Worm (Caenorhabditis elegans) whole organism, L4/young adult: ENCODE results near the gene C40A11.2.

Experiments used
- W03F9.2 ChIP-seq: fragments of 150-350 bp; optimal IDR thresholded peaks from 2 replicates; lab custom pipeline; 2014; ENCODE audit warnings: missing biosample characterization, missing genetic modification characterization
- dao-5 ChIP-seq: sonication (generic microtip); optimal IDR thresholded peaks from 2 replicates; lab custom pipeline; 2016; ENCODE audit warnings: missing genotype, missing genetic modification characterization, moderate library complexity, missing compliant biosample characterization
- him-1 ChIP-seq: sonication (generic microtip); optimal IDR thresholded peaks from 2 replicates; lab custom pipeline; 2016; ENCODE audit warnings: missing genotype, missing genetic modification reagents, missing genetic modification characterization, missing compliant biosample characterization

The C40A11.2 gene

DNA sequence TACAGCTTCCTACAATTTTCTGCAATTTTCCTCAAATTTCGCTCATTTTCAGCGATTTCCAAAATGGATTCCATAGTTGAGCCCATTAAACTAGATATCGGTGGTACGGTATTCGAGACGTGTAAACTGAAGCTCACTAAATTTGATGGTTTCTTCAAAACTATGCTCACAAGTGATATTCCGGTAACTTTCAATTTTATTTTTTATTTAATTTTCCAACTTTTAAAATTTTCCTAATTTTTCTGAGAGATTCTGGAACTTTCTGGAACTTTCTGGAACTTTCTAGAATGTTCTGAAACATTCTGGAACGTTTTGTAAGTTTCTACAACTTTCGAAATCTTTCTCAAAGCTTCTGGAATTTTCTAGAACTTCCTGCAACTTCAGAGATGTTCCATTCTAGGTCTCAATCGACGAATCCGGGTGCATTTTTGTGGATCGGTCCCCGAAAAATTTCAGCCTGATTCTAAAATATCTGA, at the start of gene C40A11.2:
Gene C40A11.2 (plus strand): TSS at position 51 of the 476 bp plus-strand sequence.
- no peak for TF ChIP-seq him-1 (tag; lab: Kevin White, UChicago)
- TF ChIP-seq W03F9.2 (tag; lab: Kevin White, UChicago): no peak
- TF ChIP-seq dao-5 (tag; lab: Kevin White, UChicago): no peak

DNA sequence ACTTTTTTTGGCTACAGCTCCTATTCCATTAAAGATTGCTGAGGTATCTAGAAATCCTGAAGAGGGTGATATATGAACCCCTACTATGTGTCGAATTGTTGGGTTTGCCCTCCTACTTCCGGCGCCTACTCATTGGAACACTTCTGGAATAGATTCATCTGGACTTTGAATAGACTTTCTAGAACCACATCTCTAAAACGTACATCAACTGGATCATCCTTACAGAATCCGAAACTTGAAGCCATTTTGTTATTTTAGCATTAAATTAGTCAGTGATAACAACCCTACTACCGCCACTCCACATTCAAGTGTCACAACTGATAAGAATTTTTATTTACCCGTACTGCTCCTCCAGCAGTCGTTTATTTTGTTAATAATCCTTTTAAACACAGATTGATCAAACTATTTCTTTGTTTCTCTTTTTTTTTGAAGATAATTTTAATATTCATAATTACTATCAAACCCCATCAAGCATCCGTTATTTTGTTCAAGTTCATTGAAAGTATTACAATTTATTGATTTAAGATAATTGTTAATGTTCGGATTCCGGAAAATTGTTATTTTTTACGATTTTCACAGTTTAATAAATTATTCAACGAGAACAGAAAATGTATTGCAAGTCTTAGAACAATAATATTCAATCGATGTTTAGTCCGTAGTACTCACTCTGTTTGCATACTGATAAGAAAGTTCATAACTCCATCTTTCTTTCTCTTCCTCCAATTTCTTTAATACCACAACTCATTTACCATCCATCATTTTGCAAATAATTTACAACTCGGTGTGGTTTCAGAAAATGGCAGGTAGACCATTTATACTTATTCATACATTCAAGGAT, 47.4 kb upstream of the C40A11.2 start, which contains the start of gene math-42:
Gene math-42 (plus strand): TSS at position 788 of the 838 bp plus-strand sequence.
- TF ChIP-seq W03F9.2 (tag; lab: Kevin White, UChicago): no peak
- no peak for TF ChIP-seq him-1 (tag; lab: Kevin White, UChicago)
- no peak for TF ChIP-seq dao-5 (tag; lab: Kevin White, UChicago)

DNA sequence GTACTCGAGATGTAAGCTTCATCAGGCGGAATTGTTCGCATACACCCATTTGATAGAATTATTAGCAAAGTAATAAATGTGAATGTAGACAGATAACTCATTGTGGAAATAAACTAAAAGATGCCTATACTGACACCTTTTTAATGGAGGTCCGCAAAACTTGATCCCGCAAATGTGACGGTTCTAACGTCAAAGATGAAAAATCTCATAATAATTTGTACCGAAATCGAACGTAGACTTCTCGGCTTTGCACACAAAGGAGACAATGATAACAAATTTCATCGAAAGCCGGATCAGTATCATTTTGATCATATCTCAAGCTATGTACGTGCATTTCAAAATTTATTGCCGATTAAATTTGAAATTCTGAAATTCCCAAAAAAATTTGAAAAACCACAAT, 38.5 kb upstream of the C40A11.2 start, which contains the start of gene R52.4:
Gene R52.4 (minus strand): TSS at position 101 of the 400 bp plus-strand sequence.
- TF ChIP-seq W03F9.2 (tag; lab: Kevin White, UChicago): no peak
- TF ChIP-seq dao-5 (tag; lab: Kevin White, UChicago): no peak
- TF ChIP-seq him-1 (tag; lab: Kevin White, UChicago): no peak

DNA sequence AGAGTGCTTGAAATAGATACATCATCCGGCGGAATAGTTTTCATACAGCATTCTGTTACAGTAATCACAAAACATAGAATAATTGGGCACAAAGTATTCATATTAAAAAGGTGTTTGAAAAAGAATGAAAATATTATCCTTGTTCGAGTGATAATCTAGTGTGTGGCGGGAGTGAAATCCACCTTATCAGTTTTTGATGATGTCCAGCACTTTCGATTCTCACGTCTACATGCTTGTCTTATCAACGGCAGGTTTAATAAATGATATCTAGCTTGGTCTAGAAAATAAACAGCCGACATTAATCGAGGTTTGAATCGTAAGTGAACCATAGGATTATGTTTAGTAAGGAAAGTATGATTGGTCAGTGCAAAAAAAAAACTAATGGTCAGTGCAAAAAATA, 36.8 kb upstream of the C40A11.2 start, which contains the start of gene R52.5:
Gene R52.5 (minus strand): TSS at position 101 of the 400 bp plus-strand sequence.
- no peak for TF ChIP-seq W03F9.2 (tag; lab: Kevin White, UChicago)

DNA sequence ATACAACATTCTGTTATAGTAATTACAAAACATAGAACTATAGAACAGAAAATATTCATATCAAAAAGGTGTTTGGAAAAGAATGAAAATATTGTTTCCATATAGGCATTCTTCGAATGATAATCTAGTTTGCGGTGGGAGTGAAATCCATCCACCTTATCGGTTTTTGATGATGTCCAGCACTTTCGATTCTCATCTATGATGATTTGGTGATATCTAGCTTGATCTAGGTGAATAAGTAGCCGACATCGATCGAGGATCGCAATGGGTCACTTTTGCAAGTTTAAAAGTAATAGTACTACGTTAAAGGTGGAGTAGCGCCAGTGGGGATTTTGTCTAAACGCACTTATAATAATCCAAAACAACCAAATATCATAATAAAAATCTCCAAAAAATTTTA, 33.8 kb upstream of the C40A11.2 start, which contains the start of gene R52.6:
Gene R52.6 (minus strand): TSS at position 101 of the 400 bp plus-strand sequence.
- no peak for TF ChIP-seq W03F9.2 (tag; lab: Kevin White, UChicago)
- TF ChIP-seq him-1 (tag; lab: Kevin White, UChicago): no peak
- TF ChIP-seq dao-5 (tag; lab: Kevin White, UChicago): no peak

DNA sequence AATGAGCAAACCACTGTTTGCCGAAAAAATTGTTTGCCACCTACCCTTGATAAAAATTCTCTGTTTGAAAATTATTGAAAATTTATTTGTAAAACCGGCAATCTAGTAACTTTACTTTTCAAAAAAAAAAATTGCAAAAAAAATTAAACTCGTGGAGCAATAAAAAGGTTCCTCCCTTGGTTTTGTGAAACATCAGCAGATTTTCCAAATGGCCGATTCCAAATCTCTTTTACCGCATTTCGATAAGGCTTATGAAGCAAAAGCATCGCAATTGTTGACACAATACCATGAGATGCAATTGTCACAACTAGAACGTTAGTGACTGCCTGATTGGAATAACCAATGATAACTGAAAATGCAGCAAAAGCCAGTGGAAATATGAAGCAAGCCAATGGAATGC, 32.3 kb upstream of the C40A11.2 start:
- no peak for TF ChIP-seq dao-5 (tag; lab: Kevin White, UChicago)
- no peak for TF ChIP-seq W03F9.2 (tag; lab: Kevin White, UChicago)
- TF ChIP-seq him-1 (tag; lab: Kevin White, UChicago): no peak

DNA sequence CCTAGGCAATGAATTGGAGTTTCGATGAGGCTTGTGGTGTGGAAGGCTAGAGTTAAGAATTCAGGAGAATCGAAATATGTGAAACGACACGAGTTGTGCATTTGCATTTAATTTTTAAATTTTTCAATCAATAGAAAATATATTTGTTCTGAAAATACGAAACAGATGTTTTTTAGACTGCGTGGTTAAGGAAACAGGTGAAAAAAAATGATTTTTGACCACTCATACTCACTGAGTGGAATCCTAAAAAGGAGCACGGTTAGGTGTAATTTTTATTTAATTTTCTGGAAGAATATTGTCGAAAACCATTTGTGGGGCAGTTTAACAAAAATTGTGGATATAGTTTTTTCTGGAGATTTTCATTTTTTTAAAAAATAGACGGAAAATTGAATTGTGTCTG, 30.0 kb upstream of the C40A11.2 start, which contains the start of gene srh-195:
Gene srh-195 (minus strand): TSS at position 101 of the 400 bp plus-strand sequence.
- no peak for TF ChIP-seq him-1 (tag; lab: Kevin White, UChicago)
- TF ChIP-seq dao-5 (tag; lab: Kevin White, UChicago): no peak
- TF ChIP-seq W03F9.2 (tag; lab: Kevin White, UChicago): no peak

DNA sequence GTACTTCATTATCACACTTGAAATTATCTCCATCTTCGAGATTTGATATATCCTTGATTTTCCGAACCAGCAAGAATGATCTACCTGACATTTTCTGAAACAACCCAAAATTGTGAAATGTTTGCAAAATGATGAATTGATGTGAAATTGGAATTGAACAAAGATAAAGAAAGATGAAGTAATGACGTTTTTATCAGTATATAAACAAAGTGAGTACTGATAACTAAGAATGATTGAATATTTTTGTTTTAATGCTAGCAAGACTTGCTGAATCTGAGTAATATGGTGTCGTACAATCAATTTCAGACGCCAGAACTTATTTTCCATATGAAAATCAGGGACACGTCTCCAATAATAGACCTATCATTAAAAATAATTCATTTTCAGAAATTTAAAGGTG, 24.7 kb upstream of the C40A11.2 start, which contains the start of gene math-37:
Gene math-37 (minus strand): TSS at position 101 of the 400 bp plus-strand sequence.
- no peak for TF ChIP-seq him-1 (tag; lab: Kevin White, UChicago)

DNA sequence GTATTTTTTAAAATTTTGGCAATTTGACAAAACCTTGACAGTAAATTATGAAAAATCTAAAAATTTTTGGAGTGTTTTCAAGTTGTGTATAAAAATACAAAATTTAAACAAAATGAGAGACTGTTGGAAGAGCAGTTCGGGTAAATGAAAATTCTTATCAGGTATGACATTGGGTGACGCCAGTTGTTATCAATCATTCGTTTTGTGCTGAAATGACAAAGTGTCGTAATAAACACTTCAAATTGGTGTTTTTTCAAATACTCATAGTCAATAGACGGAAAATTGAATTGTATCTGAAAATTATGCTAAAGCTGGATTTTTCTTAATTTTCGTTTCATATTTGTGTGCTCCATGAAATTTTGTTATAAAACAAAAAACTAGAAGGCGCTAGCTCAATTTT, 24.0 kb upstream of the C40A11.2 start:
- TF ChIP-seq W03F9.2 (tag; lab: Kevin White, UChicago) (no peak), him-1 (tag; lab: Kevin White, UChicago) (no peak), dao-5 (tag; lab: Kevin White, UChicago) (no peak)

DNA sequence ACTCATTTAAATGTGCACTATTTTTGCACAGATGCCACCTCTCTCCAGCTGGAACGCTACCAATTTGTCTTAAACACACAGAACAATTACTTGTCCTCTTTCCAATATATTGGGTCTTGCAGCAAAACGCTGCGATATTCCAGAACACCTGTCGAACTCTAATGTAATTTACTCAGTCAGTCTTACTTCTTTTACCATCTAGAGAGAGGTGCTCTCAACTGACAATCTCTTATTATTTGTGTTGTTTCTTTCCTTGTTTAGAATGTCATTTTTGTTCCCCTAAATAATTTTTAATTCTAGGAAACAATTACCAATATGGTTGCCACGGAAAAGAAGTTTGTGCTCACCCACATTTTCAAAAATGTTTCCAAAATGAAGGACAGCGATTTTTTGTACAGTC, 16.0 kb upstream of the C40A11.2 start, which contains the start of gene sdz-28:
Gene sdz-28 (plus strand): TSS at position 301 of the 400 bp plus-strand sequence.
- no peak for TF ChIP-seq dao-5 (tag; lab: Kevin White, UChicago)
- TF ChIP-seq W03F9.2 (tag; lab: Kevin White, UChicago): no peak
- TF ChIP-seq him-1 (tag; lab: Kevin White, UChicago): no peak

DNA sequence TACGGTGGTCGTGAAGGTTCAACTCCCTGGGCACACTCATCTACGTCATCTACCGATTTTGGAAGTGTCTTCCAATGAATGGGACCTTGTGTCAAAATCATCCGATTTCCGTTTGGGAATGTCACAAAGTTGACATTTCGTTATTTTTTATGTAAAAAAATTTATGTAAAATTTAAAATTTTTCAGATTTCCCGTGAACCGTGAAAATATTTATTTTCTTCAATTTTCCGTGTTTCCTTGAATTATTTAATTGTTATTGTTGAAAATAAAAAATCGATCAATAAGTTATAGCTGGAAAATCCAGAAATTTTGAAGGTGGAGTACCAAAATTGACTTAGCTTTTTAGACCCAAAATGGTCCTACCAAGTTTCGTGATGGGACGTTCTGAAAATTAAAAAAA, 11.1 kb upstream of the C40A11.2 start, which contains the start of gene hpo-7:
Gene hpo-7 (minus strand): TSS at position 101 of the 400 bp plus-strand sequence.
- no peak for TF ChIP-seq him-1 (tag; lab: Kevin White, UChicago)

DNA sequence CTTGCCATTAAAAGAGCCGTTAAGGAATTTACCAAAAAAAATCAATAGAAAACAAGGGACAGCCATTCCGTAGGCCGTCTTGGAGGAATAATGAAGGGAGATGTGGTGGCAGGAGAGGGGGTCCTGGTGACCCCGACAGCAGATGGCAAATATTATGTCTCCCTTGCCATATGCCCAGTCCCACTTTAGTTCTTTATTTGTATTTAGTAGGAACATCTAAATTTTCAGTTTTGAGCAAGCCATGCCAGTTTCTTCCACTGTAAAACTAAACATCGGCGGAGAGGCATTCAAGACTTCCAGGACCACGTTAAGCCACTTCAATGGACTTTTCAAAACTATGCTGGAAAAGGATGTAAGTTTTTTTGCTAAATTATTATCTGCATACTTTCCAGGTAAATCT, 9.5 kb upstream of the C40A11.2 start, which contains the start of gene C40A11.4:
Gene C40A11.4 (plus strand): TSS at position 188 of the 400 bp plus-strand sequence.
- TF ChIP-seq him-1 (tag; lab: Kevin White, UChicago) (no peak), W03F9.2 (tag; lab: Kevin White, UChicago) (no peak), dao-5 (tag; lab: Kevin White, UChicago) (no peak)

DNA sequence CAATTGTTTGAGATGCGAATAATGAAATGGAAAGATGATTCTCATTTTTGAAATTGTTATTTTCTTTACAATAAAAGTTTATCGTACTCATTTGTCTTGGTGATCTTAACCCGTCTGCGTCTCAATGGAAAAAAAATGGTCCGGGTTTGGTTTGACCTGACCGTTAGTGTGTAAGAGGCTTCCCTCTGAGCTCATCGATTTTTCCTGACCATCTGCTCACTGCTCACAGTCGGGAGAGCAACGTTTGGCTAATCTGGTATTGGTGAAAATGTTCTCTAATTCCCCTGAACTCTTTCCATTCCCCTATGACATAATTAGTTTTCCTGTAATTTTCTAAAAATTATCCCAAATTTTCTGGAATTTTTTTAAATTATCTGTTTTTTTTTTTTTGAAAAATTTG, 7.8 kb upstream of the C40A11.2 start:
- no peak for TF ChIP-seq dao-5 (tag; lab: Kevin White, UChicago)
- no peak for TF ChIP-seq W03F9.2 (tag; lab: Kevin White, UChicago)
- no peak for TF ChIP-seq him-1 (tag; lab: Kevin White, UChicago)
